Fruit fly (Drosophila melanogaster): ENCODE results near the gene Gr2a.

Gene Gr2a

DNA sequence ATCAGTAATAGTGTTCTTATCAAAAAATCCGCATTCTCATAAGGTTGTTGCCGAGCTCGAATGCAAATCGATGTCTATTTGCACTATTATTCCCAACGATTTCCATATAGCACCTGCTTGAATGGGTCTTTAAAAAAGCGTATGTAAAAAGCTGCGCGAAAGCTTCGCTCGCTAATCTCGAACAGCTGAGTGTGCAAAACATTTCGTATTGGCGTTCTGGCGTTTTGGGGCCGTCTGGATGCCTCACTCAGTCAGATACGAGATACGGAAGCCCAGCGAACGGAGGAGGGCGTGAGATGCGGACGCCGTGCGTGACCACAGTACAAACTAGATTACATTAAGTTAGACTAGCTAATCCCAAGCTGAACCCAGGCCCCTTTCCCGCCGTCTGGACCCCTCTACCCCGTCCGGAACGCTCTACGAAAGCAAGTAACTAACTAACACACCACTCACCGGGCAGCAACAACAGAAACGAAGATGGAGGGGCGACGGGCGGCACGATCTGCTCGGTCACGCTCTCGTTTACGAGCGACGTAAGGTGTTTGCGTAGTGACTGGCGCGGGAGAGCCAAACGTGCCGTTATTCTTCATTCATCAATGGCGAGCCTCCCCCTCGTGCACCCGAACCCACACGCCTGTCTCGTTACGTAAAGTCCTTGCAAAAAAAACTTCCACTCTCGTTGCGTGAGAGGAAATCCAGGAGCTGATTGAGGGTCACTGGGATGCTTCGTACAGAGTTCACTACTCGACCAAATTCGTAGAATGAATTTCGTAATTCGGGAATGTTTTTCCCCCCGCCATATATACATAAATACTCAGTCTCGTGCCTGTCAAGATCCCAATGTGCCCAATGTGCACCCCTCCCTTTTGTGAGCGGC lies 14.5 kb downstream of the Gr2a start:
- no peak for TF ChIP-seq CG14711 (tag; optimal IDR thresholded peaks at IDR 0.05)
- no peak for TF ChIP-seq CG1620 (GFP tag; optimal IDR thresholded peaks at IDR 0.05)
- no peak for TF ChIP-seq Crg-1 (GFP tag; optimal IDR thresholded peaks at IDR 0.05)
- peak; percentile 99 for TF ChIP-seq cic (GFP tag; optimal IDR thresholded peaks at IDR 0.05)
- TF ChIP-seq CG7101 (tag; optimal IDR thresholded peaks at IDR 0.05): peak; percentile 10
- TF ChIP-seq bab1 (GFP tag; optimal IDR thresholded peaks at IDR 0.05): peak; percentile 6
- peak; percentile 25 for TF ChIP-seq CG11617 (GFP tag; optimal IDR thresholded peaks at IDR 0.05)
- no peak for TF ChIP-seq kay (GFP tag; ENCODE audit: borderline replicate concordance)
- peak; percentile 94 for TF ChIP-seq tj (GFP tag; optimal IDR thresholded peaks at IDR 0.05)
- no peak for TF ChIP-seq CG7045 (GFP tag; optimal IDR thresholded peaks at IDR 0.05)
- no peak for TF ChIP-seq toe (GFP tag; optimal IDR thresholded peaks at IDR 0.05)
- TF ChIP-seq CG33017 (tag; optimal IDR thresholded peaks at IDR 0.05): no peak
- TF ChIP-seq cnc (optimal IDR thresholded peaks at IDR 0.05): peak; percentile 65 to 93
- TF ChIP-seq ovo (GFP tag; optimal IDR thresholded peaks at IDR 0.05): peak; percentile 68
- TF ChIP-seq Mnt (GFP tag; optimal IDR thresholded peaks at IDR 0.05): peak; percentile 89
- peak; percentile 17 for TF ChIP-seq CG12768 (GFP tag; optimal IDR thresholded peaks at IDR 0.05)
- no peak for TF ChIP-seq Clk (GFP tag; optimal IDR thresholded peaks at IDR 0.05)
- TF ChIP-seq Hr96 (GFP tag; optimal IDR thresholded peaks at IDR 0.05): peak; percentile 52
- TF ChIP-seq pad (GFP tag; optimal IDR thresholded peaks at IDR 0.05): peak; percentile 73
- TF ChIP-seq CG5204 (GFP tag; optimal IDR thresholded peaks at IDR 0.05): no peak

DNA sequence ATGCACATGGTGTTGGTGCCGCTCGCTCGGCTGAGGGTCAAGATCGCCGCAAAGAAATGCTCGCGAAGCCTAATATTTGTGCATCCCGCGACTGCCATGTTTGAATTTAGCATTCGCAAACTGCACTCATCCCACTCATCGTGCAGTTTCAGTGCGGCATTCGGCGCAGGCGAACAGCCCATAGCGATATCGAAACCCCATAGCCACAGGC lies 15.1 kb downstream of the Gr2a start, which contains the start of gene CG14778:
CG14778 (plus strand) TSS at position 112 of the 211 bp plus-strand sequence.
- TF ChIP-seq pad (GFP tag; optimal IDR thresholded peaks at IDR 0.05) (no peak), CG11617 (GFP tag; optimal IDR thresholded peaks at IDR 0.05) (no peak)

dm6 chrX:1469717-1470116 lies 17.5 kb downstream of the Gr2a start, which contains the start of gene CG32808:
CG32808 (minus strand) TSS chrX:1469817.
- TF ChIP-seq pad (GFP tag; optimal IDR thresholded peaks at IDR 0.05): no peak
- TF ChIP-seq toe (GFP tag; optimal IDR thresholded peaks at IDR 0.05): no peak
- TF ChIP-seq Mnt (GFP tag; optimal IDR thresholded peaks at IDR 0.05): no peak
- TF ChIP-seq CG11617 (GFP tag; optimal IDR thresholded peaks at IDR 0.05): no peak

DNA sequence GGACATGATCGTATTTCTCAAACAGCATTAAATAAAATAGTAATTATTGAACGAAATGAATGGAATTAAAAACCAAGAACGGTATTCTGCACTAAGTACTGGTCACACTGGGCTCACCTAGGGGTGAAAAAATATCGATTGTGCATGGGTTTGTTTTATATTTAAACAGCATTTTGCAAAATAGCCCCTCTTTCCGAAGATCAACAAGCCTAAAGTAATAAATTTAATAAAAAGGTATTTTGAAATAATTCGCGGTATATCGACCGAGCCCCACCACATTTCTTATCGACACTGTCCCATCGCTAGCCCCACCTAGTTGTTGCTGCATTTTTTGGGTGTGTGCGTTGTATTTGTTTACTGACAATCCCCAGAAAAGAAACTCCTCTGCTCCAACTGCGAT lies 18.3 kb downstream of the Gr2a start, which contains the start of gene pck:
pck (plus strand) TSS at position 105 of the 400 bp plus-strand sequence.
- TF ChIP-seq CG12768 (GFP tag; optimal IDR thresholded peaks at IDR 0.05): no peak
- TF ChIP-seq cic (GFP tag; optimal IDR thresholded peaks at IDR 0.05): no peak
- TF ChIP-seq CG5204 (GFP tag; optimal IDR thresholded peaks at IDR 0.05): no peak
- no peak for TF ChIP-seq cnc (optimal IDR thresholded peaks at IDR 0.05)
- no peak for TF ChIP-seq Clk (GFP tag; optimal IDR thresholded peaks at IDR 0.05)
- peak; percentile 81 for TF ChIP-seq Hr96 (GFP tag; optimal IDR thresholded peaks at IDR 0.05)
- peak; percentile 10 for TF ChIP-seq CG33017 (tag; optimal IDR thresholded peaks at IDR 0.05)
- peak; percentile 36 for TF ChIP-seq tj (GFP tag; optimal IDR thresholded peaks at IDR 0.05)
- no peak for TF ChIP-seq kay (GFP tag; ENCODE audit: borderline replicate concordance)
- peak; percentile 78 for TF ChIP-seq ovo (GFP tag; optimal IDR thresholded peaks at IDR 0.05)
- peak; percentile 66 for TF ChIP-seq CG11617 (GFP tag; optimal IDR thresholded peaks at IDR 0.05)
- peak; percentile 56 for TF ChIP-seq pad (GFP tag; optimal IDR thresholded peaks at IDR 0.05)
- TF ChIP-seq Crg-1 (GFP tag; optimal IDR thresholded peaks at IDR 0.05): peak; percentile 57
- TF ChIP-seq CG1620 (GFP tag; optimal IDR thresholded peaks at IDR 0.05): peak; percentile 77
- TF ChIP-seq toe (GFP tag; optimal IDR thresholded peaks at IDR 0.05): peak; percentile 60
- peak; percentile 54 for TF ChIP-seq CG7101 (tag; optimal IDR thresholded peaks at IDR 0.05)
- TF ChIP-seq bab1 (GFP tag; optimal IDR thresholded peaks at IDR 0.05): peak; percentile 56
- peak; percentile 68 for TF ChIP-seq CG14711 (tag; optimal IDR thresholded peaks at IDR 0.05)
- TF ChIP-seq CG7045 (GFP tag; optimal IDR thresholded peaks at IDR 0.05): no peak
- TF ChIP-seq Mnt (GFP tag; optimal IDR thresholded peaks at IDR 0.05): peak; percentile 86

dm6 chrX:1472222-1472621 lies 20.0 kb downstream of the Gr2a start, which contains the start of gene CG14780:
CG14780 (plus strand) TSS chrX:1472522.
- TF ChIP-seq CG5204 (GFP tag; optimal IDR thresholded peaks at IDR 0.05) (no peak), ovo (GFP tag; optimal IDR thresholded peaks at IDR 0.05) (no peak), CG12768 (GFP tag; optimal IDR thresholded peaks at IDR 0.05) (no peak), CG7101 (tag; optimal IDR thresholded peaks at IDR 0.05) (no peak), cnc (optimal IDR thresholded peaks at IDR 0.05) (no peak), toe (GFP tag; optimal IDR thresholded peaks at IDR 0.05) (no peak), CG14711 (tag; optimal IDR thresholded peaks at IDR 0.05) (no peak)

dm6 chrX:1476436-1476835 lies 24.2 kb downstream of the Gr2a start:
- TF ChIP-seq cic (GFP tag; optimal IDR thresholded peaks at IDR 0.05) (no peak), Hr96 (GFP tag; optimal IDR thresholded peaks at IDR 0.05) (no peak), pad (GFP tag; optimal IDR thresholded peaks at IDR 0.05) (no peak), CG14711 (tag; optimal IDR thresholded peaks at IDR 0.05) (no peak), CG7045 (GFP tag; optimal IDR thresholded peaks at IDR 0.05) (no peak), bab1 (GFP tag; optimal IDR thresholded peaks at IDR 0.05) (no peak), Crg-1 (GFP tag; optimal IDR thresholded peaks at IDR 0.05) (no peak), CG12768 (GFP tag; optimal IDR thresholded peaks at IDR 0.05) (no peak), Clk (GFP tag; optimal IDR thresholded peaks at IDR 0.05) (no peak), CG7101 (tag; optimal IDR thresholded peaks at IDR 0.05) (no peak), cnc (optimal IDR thresholded peaks at IDR 0.05) (no peak), ovo (GFP tag; optimal IDR thresholded peaks at IDR 0.05) (no peak), Mnt (GFP tag; optimal IDR thresholded peaks at IDR 0.05) (no peak), CG11617 (GFP tag; optimal IDR thresholded peaks at IDR 0.05) (no peak)
